Fruit fly (Drosophila melanogaster) Kc167 (cell line): ENCODE measurements around the gene CG14915.
A peak's percentile ranks its signal among the peaks of the same experiment; 100 is the strongest.

Experiments used
- Myc ChIP-seq: fragments of >200 bp; optimal IDR thresholded peaks from 2 replicates; lab custom pipeline; 2017; ENCODE audit warnings: missing external identifiers
- Sin3A ChIP-seq: fragments of >200 bp; optimal IDR thresholded peaks from 2 replicates; lab custom pipeline; 2018; ENCODE audit warnings: missing external identifiers
- h ChIP-seq: fragments of >200 bp; optimal IDR thresholded peaks from 3 replicates; lab custom pipeline; 2018; ENCODE audit warnings: missing external identifiers
- insv ChIP-seq: fragments of >200 bp; optimal IDR thresholded peaks from 3 replicates; lab custom pipeline; 2018; ENCODE audit warnings: missing external identifiers
- psq ChIP-seq: fragments of >200 bp; optimal IDR thresholded peaks from 2 replicates; lab custom pipeline; 2017; ENCODE audit warnings: missing external identifiers
- ttk ChIP-seq: sonication (Bioruptor generic); optimal IDR thresholded peaks from 2 replicates; lab custom pipeline; 2017; ENCODE audit warnings: missing external identifiers

The CG14915 gene

DNA sequence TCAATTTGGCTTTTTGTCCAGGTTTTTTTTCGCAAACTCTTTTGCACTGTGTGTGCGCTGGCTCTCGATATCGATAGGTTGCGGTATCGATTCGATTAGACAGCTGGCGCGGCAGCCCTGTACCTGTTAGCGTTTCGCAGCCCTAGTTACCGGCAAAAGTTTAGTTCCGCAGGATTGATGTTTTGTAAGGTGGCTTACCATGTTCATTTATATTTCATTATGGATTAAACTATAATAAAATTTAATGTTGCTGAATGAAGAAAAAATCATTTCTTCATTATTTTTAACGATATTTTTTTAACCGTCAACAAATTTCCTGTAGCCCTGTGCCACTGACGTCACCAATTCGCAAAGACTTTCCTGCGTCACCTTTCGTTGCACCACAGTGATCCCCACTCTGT, 35.7 kb downstream of the CG14915 start, which contains the start of gene Reps:
Gene Reps, minus strand, starts transcription at position 84 of the 401 bp plus-strand sequence.
- TF ChIP-seq ttk (lab: Kevin White, UChicago) (no peak), psq (lab: Kevin White, UChicago) (no peak), h (lab: Kevin White, UChicago) (peak; percentile 34)

DNA sequence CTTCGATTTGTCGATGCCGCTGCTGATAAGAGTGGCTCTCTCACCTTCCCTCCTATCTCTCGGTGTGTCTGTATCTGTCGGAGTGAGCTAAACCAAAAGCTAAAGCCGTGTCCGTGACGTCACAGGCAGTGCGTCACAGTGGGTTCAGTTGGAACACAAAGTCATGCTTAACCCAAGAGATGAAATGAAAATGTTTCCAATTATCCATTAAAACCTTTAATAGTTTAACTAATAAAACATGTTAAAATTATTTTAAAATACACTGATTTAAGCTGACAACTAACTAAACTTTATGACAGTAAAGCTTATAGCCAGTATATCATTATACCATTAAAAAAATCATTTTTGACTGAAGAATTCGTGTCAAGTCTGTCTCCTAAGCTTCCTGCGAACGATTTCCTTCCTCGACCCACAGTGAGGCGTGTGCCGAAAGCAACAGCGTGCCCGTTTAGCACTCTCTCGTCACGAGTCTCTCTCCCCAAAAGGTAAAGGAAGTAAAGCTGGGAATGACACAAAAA, 42.2 kb downstream of the CG14915 start, which contains the start of gene Idua:
Gene Idua, minus strand, starts transcription at position 51 of the 518 bp plus-strand sequence.
- no peak for TF ChIP-seq Myc (lab: Kevin White, UChicago)
- no peak for TF ChIP-seq ttk (lab: Kevin White, UChicago)

DNA sequence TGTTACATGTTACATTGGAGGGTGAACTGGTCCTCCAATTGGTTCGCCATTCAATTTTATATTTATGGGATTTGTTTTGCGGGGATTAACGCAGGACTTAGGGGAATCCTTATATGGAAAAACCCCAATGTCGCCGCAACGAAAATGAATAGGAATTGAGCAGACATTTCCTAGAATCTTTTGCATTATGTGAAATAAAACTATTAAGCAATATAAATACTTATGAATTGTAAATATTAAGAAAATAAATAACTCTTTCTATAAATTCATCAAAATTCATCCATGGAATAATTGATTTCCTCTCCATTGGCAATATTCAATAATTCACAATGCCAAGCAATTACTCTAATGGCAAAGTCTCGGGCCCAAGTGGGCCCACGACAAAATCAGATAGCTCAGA, 42.9 kb downstream of the CG14915 start, which contains the start of gene Gr32a:
Gene Gr32a, plus strand, starts transcription at position 301 of the 400 bp plus-strand sequence.
- TF ChIP-seq ttk (lab: Kevin White, UChicago) (no peak), Myc (lab: Kevin White, UChicago) (no peak), Sin3A (no peak), psq (lab: Kevin White, UChicago) (no peak), h (lab: Kevin White, UChicago) (no peak), insv (lab: Kevin White, UChicago) (no peak)

DNA sequence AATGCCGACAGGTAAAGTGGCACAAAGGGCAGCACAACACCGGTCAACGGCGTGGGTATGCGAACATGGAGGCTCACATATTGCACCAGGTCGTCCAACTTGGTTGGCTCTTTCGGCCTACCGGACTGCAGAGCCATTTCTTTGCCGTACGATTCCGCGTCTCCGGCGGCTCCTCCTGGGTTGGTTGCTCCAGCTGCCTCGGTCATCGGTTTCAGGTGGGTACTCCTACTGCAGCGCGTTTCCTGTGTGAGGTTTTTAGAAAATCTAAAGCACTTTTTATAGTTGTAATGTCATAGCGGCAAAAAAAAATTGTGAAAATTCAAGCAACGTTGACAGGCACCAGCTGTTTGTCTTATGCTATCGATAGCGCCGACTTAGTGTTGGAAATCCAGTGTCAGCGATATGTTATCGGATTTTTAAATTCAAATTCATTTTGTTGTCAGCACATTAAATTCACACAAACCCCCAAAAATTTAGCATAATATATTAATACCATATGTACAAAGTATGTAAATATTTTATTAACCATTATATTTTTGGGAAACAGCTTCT, 49.2 kb downstream of the CG14915 start, which contains the start of gene CG6230:
Gene CG6230, minus strand, starts transcription at position 354 of the 552 bp plus-strand sequence.
- TF ChIP-seq ttk (lab: Kevin White, UChicago) = no peak
- TF ChIP-seq h (lab: Kevin White, UChicago) = no peak
- no peak for TF ChIP-seq Sin3A
- TF ChIP-seq psq (lab: Kevin White, UChicago) = no peak
- no peak for TF ChIP-seq Myc (lab: Kevin White, UChicago)
- TF ChIP-seq insv (lab: Kevin White, UChicago) = no peak
